Worm (Caenorhabditis elegans) whole organism, L1 larva: ENCODE data around the gene srlf-24.

Source experiments
- C34B4.2 ChIP-seq: sonication (generic microtip); optimal IDR thresholded peaks from 2 replicates; lab custom pipeline; 2017; ENCODE audit warnings: mild to moderate bottlenecking, missing genetic modification characterization, missing compliant biosample characterization
- Y116A8C.19 ChIP-seq: sonication (generic microtip); optimal IDR thresholded peaks from 2 replicates; lab custom pipeline; 2016; ENCODE audit warnings: missing compliant biosample characterization, missing genetic modification characterization, borderline replicate concordance
- aha-1 ChIP-seq: fragments of 150-350 bp; optimal IDR thresholded peaks from 2 replicates; lab custom pipeline; 2014; ENCODE audit warnings: missing biosample characterization, missing genetic modification characterization
- aly-2 ChIP-seq: fragments of 150-350 bp; optimal IDR thresholded peaks from 2 replicates; lab custom pipeline; 2014; ENCODE audit warnings: missing biosample characterization, missing genetic modification characterization
- ama-1 ChIP-seq: fragments of 150-350 bp; optimal IDR thresholded peaks from 2 replicates; lab custom pipeline; 2014
- ceh-8 ChIP-seq: fragments of 200-800 bp; sonication (Bioruptor generic); optimal IDR thresholded peaks from 2 replicates; lab custom pipeline; 2018; ENCODE audit warnings: mild to moderate bottlenecking, missing genetic modification characterization, moderate library complexity, missing compliant biosample characterization
- dsc-1 ChIP-seq: sonication (generic microtip); optimal IDR thresholded peaks from 2 replicates; lab custom pipeline; 2016; ENCODE audit warnings: mild to moderate bottlenecking, missing genetic modification characterization, missing compliant biosample characterization
- efl-1 ChIP-seq, 4 experiments: fragments of 150-350 bp; optimal IDR thresholded peaks in 3 of 4; peaks in 1 of 4; 1 replicate in 1 of 4; 2 replicates in 3 of 4; lab custom pipeline; 2014; ENCODE audit warnings: missing biosample characterization in 2 of 4, missing genetic modification characterization in 2 of 4, missing genetic modification reagents in 2 of 4
- egl-13 ChIP-seq: sonication (generic microtip); optimal IDR thresholded peaks from 2 replicates; lab custom pipeline; 2016; ENCODE audit warnings: missing genotype, missing genetic modification reagents, missing genetic modification characterization, missing compliant biosample characterization
- elt-2 ChIP-seq: sonication (generic microtip); optimal IDR thresholded peaks from 2 replicates; lab custom pipeline; 2016; ENCODE audit warnings: missing genetic modification characterization, mild to moderate bottlenecking, inconsistent platforms, missing compliant biosample characterization, missing genetic modification reagents
- fkh-10 ChIP-seq: sonication (generic microtip); optimal IDR thresholded peaks from 2 replicates; lab custom pipeline; 2017; ENCODE audit warnings: missing biosample characterization, missing genetic modification reagents, missing genetic modification characterization
- fkh-4 ChIP-seq: sonication (generic microtip); optimal IDR thresholded peaks from 2 replicates; lab custom pipeline; 2016; ENCODE audit warnings: missing compliant biosample characterization, missing genetic modification characterization, borderline replicate concordance
- hpl-2 ChIP-seq: fragments of 150-350 bp; optimal IDR thresholded peaks from 2 replicates; lab custom pipeline; 2014; ENCODE audit warnings: missing biosample characterization, missing genetic modification reagents, missing genetic modification characterization
- isw-1 ChIP-seq: fragments of 200-800 bp; sonication (Bioruptor generic); IDR thresholded peaks from 2 replicates; pipeline ENCODE4 v1.3.6; 2022; ENCODE audit warnings: missing genetic modification characterization, missing compliant biosample characterization
- lin-15B ChIP-seq: fragments of 150-350 bp; sonication (generic microtip); optimal IDR thresholded peaks from 3 replicates; lab custom pipeline; 2014; ENCODE audit warnings: missing biosample characterization, missing genetic modification characterization
- lin-35 ChIP-seq, 2 experiments: fragments of 150-350 bp; optimal IDR thresholded peaks; 2 replicates each; lab custom pipeline; 2014; ENCODE audit warnings: missing biosample characterization in 2 of 2, missing genetic modification characterization in 2 of 2, missing genetic modification reagents in 2 of 2
- lir-3 ChIP-seq: sonication (generic microtip); optimal IDR thresholded peaks from 2 replicates; lab custom pipeline; 2016; ENCODE audit warnings: mild to moderate bottlenecking, missing genetic modification characterization, moderate library complexity, missing compliant biosample characterization; ENCODE audit not compliant: poor library complexity
- lsy-2 ChIP-seq, 2 experiments: fragments of 150-350 bp; optimal IDR thresholded peaks; 2 replicates each; lab custom pipeline; 2014; ENCODE audit warnings: missing biosample characterization in 2 of 2, missing genetic modification characterization in 2 of 2
- mab-9 ChIP-seq: fragments of 200-800 bp; sonication (Bioruptor generic); IDR thresholded peaks from 2 replicates; pipeline ENCODE4 v1.3.6; 2022; ENCODE audit warnings: missing genetic modification reagents, missing genetic modification characterization, missing compliant biosample characterization
- mef-2 ChIP-seq: fragments of 150-350 bp; optimal IDR thresholded peaks from 2 replicates; lab custom pipeline; 2014; ENCODE audit warnings: missing biosample characterization, missing genetic modification characterization
- nhr-11 ChIP-seq: fragments of 150-350 bp; optimal IDR thresholded peaks from 2 replicates; lab custom pipeline; 2014; ENCODE audit warnings: missing biosample characterization, missing genetic modification characterization
- nhr-237 ChIP-seq: fragments of 150-350 bp; optimal IDR thresholded peaks from 2 replicates; lab custom pipeline; 2014; ENCODE audit warnings: missing biosample characterization, missing genetic modification characterization
- nhr-76 ChIP-seq: sonication (generic microtip); optimal IDR thresholded peaks from 2 replicates; lab custom pipeline; 2017; ENCODE audit warnings: missing biosample characterization, missing genetic modification characterization
- nhr-85 ChIP-seq: sonication (generic microtip); peaks from one replicate; lab custom pipeline; 2016; ENCODE audit warnings: missing genetic modification characterization, inconsistent platforms, missing compliant biosample characterization
- nhr-90 ChIP-seq: sonication (generic microtip); optimal IDR thresholded peaks from 2 replicates; lab custom pipeline; 2016; ENCODE audit warnings: mild to moderate bottlenecking, missing genetic modification characterization, missing compliant biosample characterization; ENCODE audit not compliant: poor library complexity
- pqm-1 ChIP-seq: sonication (generic microtip); optimal IDR thresholded peaks from 3 replicates; lab custom pipeline; 2017; ENCODE audit warnings: missing biosample characterization, missing genetic modification characterization
- rnt-1 ChIP-seq: sonication (generic microtip); optimal IDR thresholded peaks from 2 replicates; lab custom pipeline; 2016; ENCODE audit warnings: mild to moderate bottlenecking, missing genetic modification characterization, moderate library complexity, missing compliant biosample characterization
- skn-1 ChIP-seq: fragments of 150-350 bp; optimal IDR thresholded peaks from 2 replicates; lab custom pipeline; 2014; ENCODE audit warnings: missing biosample characterization, missing genetic modification characterization
- snpc-4 ChIP-seq: fragments of 150-350 bp; optimal IDR thresholded peaks from 2 replicates; lab custom pipeline; 2014; ENCODE audit warnings: missing biosample characterization, missing genetic modification characterization
- snu-23 ChIP-seq: sonication (generic microtip); optimal IDR thresholded peaks from 2 replicates; lab custom pipeline; 2016; ENCODE audit warnings: missing genetic modification characterization, missing compliant biosample characterization
- sptf-1 ChIP-seq: fragments of 150-350 bp; optimal IDR thresholded peaks from 2 replicates; lab custom pipeline; 2014; ENCODE audit warnings: missing biosample characterization, missing genetic modification characterization
- tlp-1 ChIP-seq: fragments of 150-350 bp; optimal IDR thresholded peaks from 2 replicates; lab custom pipeline; 2014; ENCODE audit warnings: missing biosample characterization, missing genetic modification characterization
- unc-130 ChIP-seq: fragments of 150-350 bp; optimal IDR thresholded peaks from 2 replicates; lab custom pipeline; 2017; ENCODE audit warnings: missing biosample characterization, missing genetic modification characterization, inconsistent platforms
- unc-30 ChIP-seq: sonication (generic microtip); optimal IDR thresholded peaks from 2 replicates; lab custom pipeline; 2017; ENCODE audit warnings: missing biosample characterization, missing genetic modification characterization
- unc-62 ChIP-seq: fragments of 150-350 bp; optimal IDR thresholded peaks from 2 replicates; lab custom pipeline; 2014; ENCODE audit warnings: missing biosample characterization, missing genetic modification reagents, missing genetic modification characterization
- unc-98 ChIP-seq: fragments of 200-800 bp; sonication (Bioruptor generic); IDR thresholded peaks from 2 replicates; pipeline ENCODE4 v1.3.6; 2022; ENCODE audit warnings: missing genetic modification characterization, missing compliant biosample characterization
- vab-15 ChIP-seq: sonication (generic microtip); optimal IDR thresholded peaks from 2 replicates; lab custom pipeline; 2017; ENCODE audit warnings: missing genotype, mild to moderate bottlenecking, missing genetic modification characterization, missing compliant biosample characterization
- xbp-1 ChIP-seq: sonication (generic microtip); optimal IDR thresholded peaks from 2 replicates; lab custom pipeline; 2016; ENCODE audit warnings: missing genetic modification characterization, missing compliant biosample characterization
- ztf-4 ChIP-seq: fragments of 150-350 bp; optimal IDR thresholded peaks from 2 replicates; lab custom pipeline; 2014; ENCODE audit warnings: missing biosample characterization, missing genetic modification characterization

Gene srlf-24

ce11 chrIV:11082153-11082552 is 23.5 kb downstream of the srlf-24 start, which contains the start of gene let-70:
TSS of gene let-70 (minus strand) at chrIV:11082253.
- peak; percentile 23 for TF ChIP-seq skn-1
- TF ChIP-seq fkh-4, result no peak

ce11 chrIV:11080823-11081285 is 24.8 kb downstream of the srlf-24 start, which contains the start of gene atg-7:
TSS of gene atg-7 (minus strand) at chrIV:11081055.
- TF ChIP-seq pqm-1 (tag; lab: Kevin White, UChicago) (no peak), isw-1 (GFP tag; lab: Robert Waterston, UW) (no peak), fkh-10 (GFP tag; lab: Kevin White, UChicago) (no peak), lin-35 (GFP tag; optimal IDR thresholded peaks at IDR 0.05; lab: Kevin White, UChicago) (no peak), snpc-4 (tag; lab: Kevin White, UChicago) (no peak), lsy-2 (tag; optimal IDR thresholded peaks at IDR 0.05; lab: Kevin White, UChicago) (peak in 1 of 2 experiments; percentile 4), C34B4.2 (no peak), dsc-1 (tag; lab: Kevin White, UChicago) (peak; percentile 25), ztf-4 (tag; lab: Kevin White, UChicago) (peak; percentile 12), aly-2 (peak; percentile 22), vab-15 (no peak), nhr-90 (peak; percentile 5), unc-98 (GFP tag; lab: Robert Waterston, UW) (no peak), rnt-1 (tag; lab: Kevin White, UChicago) (peak; percentile 10), egl-13 (tag; lab: Kevin White, UChicago) (no peak), lir-3 (tag; lab: Kevin White, UChicago) (peak; percentile 13), ceh-8 (GFP tag; lab: Kevin White, UChicago) (peak; percentile 21), nhr-11 (no peak), aha-1 (no peak), snu-23 (peak; percentile 9), unc-130 (no peak), unc-30 (tag; lab: Kevin White, UChicago) (no peak), ama-1 (lab: Kevin White, UChicago) (peak; percentile 90), nhr-85 (tag; lab: Kevin White, UChicago) (peak; percentile 69), xbp-1 (tag; lab: Kevin White, UChicago) (peak; percentile 14), efl-1 (optimal IDR thresholded peaks at IDR 0.05; lab: Kevin White, UChicago) (peak; percentile 6 to 7), efl-1 (GFP tag; optimal IDR thresholded peaks at IDR 0.05 in 1 of 2; lab: Kevin White, UChicago) (peak in 1 of 2 experiments; percentile 67), mef-2 (no peak)

- TF ChIP-seq unc-62 (no peak), lin-35 (GFP tag; optimal IDR thresholded peaks at IDR 0.05; lab: Kevin White, UChicago) (no peak), hpl-2 (GFP tag; lab: Kevin White, UChicago) (no peak), nhr-76 (tag; lab: Kevin White, UChicago) (no peak), lir-3 (tag; lab: Kevin White, UChicago) (no peak), unc-98 (GFP tag; lab: Robert Waterston, UW) (no peak), nhr-237 (tag; lab: Kevin White, UChicago) (no peak), nhr-11 (no peak), nhr-85 (tag; lab: Kevin White, UChicago) (no peak), tlp-1 (no peak), efl-1 (optimal IDR thresholded peaks at IDR 0.05; lab: Kevin White, UChicago) (no peak), efl-1 (GFP tag; optimal IDR thresholded peaks at IDR 0.05 in 1 of 2; lab: Kevin White, UChicago) (no peak), mab-9 (GFP tag; lab: Robert Waterston, UW) (no peak), elt-2 (no peak), ceh-8 (GFP tag; lab: Kevin White, UChicago) (no peak), aha-1 (no peak), sptf-1 (tag; lab: Kevin White, UChicago) (no peak), lin-15B (tag; lab: Kevin White, UChicago) (no peak), ztf-4 (tag; lab: Kevin White, UChicago) (no peak), Y116A8C.19 (tag; lab: Kevin White, UChicago) (no peak)
These were observed 27.1 kb downstream of the srlf-24 start, which contains the start of gene Y5F2A.4 for ce11 chrIV:11078482-11078881. TSS of gene Y5F2A.4 (minus strand) at chrIV:11078582.
